Worm (Caenorhabditis elegans): ENCODE data around the gene ZK930.6.

- TF ChIP-seq ceh-19 (GFP tag; optimal IDR thresholded peaks at IDR 0.05): no peak
- TF ChIP-seq sdc-2 (tag; optimal IDR thresholded peaks at IDR 0.05): no peak
- no peak for TF ChIP-seq nfya-1 (tag; optimal IDR thresholded peaks at IDR 0.05)
- no peak for TF ChIP-seq dve-1 (tag; optimal IDR thresholded peaks at IDR 0.05)
- no peak for TF ChIP-seq pha-4 (tag; optimal IDR thresholded peaks at IDR 0.05)
- no peak for TF ChIP-seq ztf-16 (tag; optimal IDR thresholded peaks at IDR 0.05)
- no peak for TF ChIP-seq unc-42 (tag; optimal IDR thresholded peaks at IDR 0.05)
- TF ChIP-seq ahr-1 (tag; optimal IDR thresholded peaks at IDR 0.05): no peak
- no peak for TF ChIP-seq hlh-15 (tag; optimal IDR thresholded peaks at IDR 0.05)
- no peak for TF ChIP-seq fkh-6 (tag; optimal IDR thresholded peaks at IDR 0.05)
- no peak for TF ChIP-seq pqm-1 (tag; optimal IDR thresholded peaks at IDR 0.05)
- TF ChIP-seq tbx-7 (tag; optimal IDR thresholded peaks at IDR 0.05): no peak
- TF ChIP-seq ceh-9 (tag; optimal IDR thresholded peaks at IDR 0.05): no peak
These were observed 45.4 kb upstream of the ZK930.6 start for ce11 chrII:11838353-11838752.
